Worm (Caenorhabditis elegans) whole organism, L4/young adult: ENCODE measurements around the gene lgc-7.

Experiments used
- W03F9.2 ChIP-seq: fragments of 150-350 bp; optimal IDR thresholded peaks from 2 replicates; lab custom pipeline; 2014; ENCODE audit warnings: missing biosample characterization, missing genetic modification characterization
- dao-5 ChIP-seq: sonication (generic microtip); optimal IDR thresholded peaks from 2 replicates; lab custom pipeline; 2016; ENCODE audit warnings: missing genotype, missing genetic modification characterization, moderate library complexity, missing compliant biosample characterization
- him-1 ChIP-seq: sonication (generic microtip); optimal IDR thresholded peaks from 2 replicates; lab custom pipeline; 2016; ENCODE audit warnings: missing genotype, missing genetic modification reagents, missing genetic modification characterization, missing compliant biosample characterization

ce11 chrIV:14754912-14755311 lies 45.5 kb downstream of the lgc-7 start, which contains the start of gene Y57G11C.499:
- TF ChIP-seq W03F9.2 (no peak), him-1 (tag; lab: Kevin White, UChicago) (no peak), dao-5 (tag; lab: Kevin White, UChicago) (no peak)
